Worm (Caenorhabditis elegans): ENCODE results near the gene aqp-7.

aqp-7 gene

ce11 chrX:3035972-3036379, 11.1 kb downstream of the aqp-7 start:
- TF ChIP-seq mep-1 (tag; optimal IDR thresholded peaks at IDR 0.05) (peak; percentile 88), pha-4 (tag; optimal IDR thresholded peaks at IDR 0.05) (peak; percentile 60), zip-8 (tag; optimal IDR thresholded peaks at IDR 0.05) (no peak), nhr-28 (tag; optimal IDR thresholded peaks at IDR 0.05) (peak; percentile 70), sem-2 (GFP tag; optimal IDR thresholded peaks at IDR 0.05) (peak; percentile 86), sptf-1 (tag; optimal IDR thresholded peaks at IDR 0.05) (peak; percentile 97), elt-1 (tag; optimal IDR thresholded peaks at IDR 0.05; ENCODE audit: borderline replicate concordance, insufficient read depth) (peak; percentile 3), bed-3 (GFP tag; optimal IDR thresholded peaks at IDR 0.05) (peak; percentile 90), ceh-43 (GFP tag; optimal IDR thresholded peaks at IDR 0.05) (peak; percentile 86), tbx-8 (GFP tag; optimal IDR thresholded peaks at IDR 0.05) (peak; percentile 81), unc-62 (GFP tag; optimal IDR thresholded peaks at IDR 0.05) (peak; percentile 72), nhr-237 (tag; optimal IDR thresholded peaks at IDR 0.05) (peak; percentile 84), unc-39 (tag; optimal IDR thresholded peaks at IDR 0.05) (peak; percentile 49), flh-1 (GFP tag; optimal IDR thresholded peaks at IDR 0.05) (peak; percentile 88), hlh-1 (tag; optimal IDR thresholded peaks at IDR 0.05) (peak; percentile 57), ham-2 (GFP tag; optimal IDR thresholded peaks at IDR 0.05) (peak; percentile 89), elt-3 (tag; optimal IDR thresholded peaks at IDR 0.05) (peak; percentile 49), nhr-76 (tag; optimal IDR thresholded peaks at IDR 0.05) (no peak), ztf-11 (tag; optimal IDR thresholded peaks at IDR 0.05) (peak; percentile 60), blmp-1 (tag; optimal IDR thresholded peaks at IDR 0.05) (no peak), nhr-2 (tag; optimal IDR thresholded peaks at IDR 0.05) (peak; percentile 34), lin-32 (GFP tag; optimal IDR thresholded peaks at IDR 0.05) (peak; percentile 84), lin-13 (tag; optimal IDR thresholded peaks at IDR 0.05) (peak; percentile 69), ceh-83 (GFP tag; optimal IDR thresholded peaks at IDR 0.05) (peak; percentile 94), mab-5 (tag; optimal IDR thresholded peaks at IDR 0.05) (peak; percentile 27), M03D4.4 (tag; optimal IDR thresholded peaks at IDR 0.05) (peak; percentile 93), snpc-4 (tag; optimal IDR thresholded peaks at IDR 0.05) (no peak), ceh-39 (tag; optimal IDR thresholded peaks at IDR 0.05) (peak; percentile 1), cnd-1 (tag; optimal IDR thresholded peaks at IDR 0.05) (peak; percentile 87), unc-120 (tag; optimal IDR thresholded peaks at IDR 0.05; ENCODE audit: poor library complexity, severe bottlenecking) (peak; percentile 97), lsy-2 (tag; optimal IDR thresholded peaks at IDR 0.05) (peak; percentile 43), nhr-12 (tag; optimal IDR thresholded peaks at IDR 0.05) (no peak), ces-1 (GFP tag; optimal IDR thresholded peaks at IDR 0.05) (peak; percentile 88), drap-1 (GFP tag; optimal IDR thresholded peaks at IDR 0.05) (peak; percentile 96), mls-2 (tag; optimal IDR thresholded peaks at IDR 0.05) (peak; percentile 97)

- TF ChIP-seq lin-32 (GFP tag; optimal IDR thresholded peaks at IDR 0.05) (no peak), ces-1 (GFP tag; optimal IDR thresholded peaks at IDR 0.05) (peak; percentile 93)
Measured at ce11 chrX:3040021-3040420, 15.2 kb downstream of the aqp-7 start.

- no peak for TF ChIP-seq nhr-12 (tag; optimal IDR thresholded peaks at IDR 0.05)
- TF ChIP-seq sptf-1 (tag; optimal IDR thresholded peaks at IDR 0.05), result peak; percentile 43
- TF ChIP-seq unc-120 (tag; optimal IDR thresholded peaks at IDR 0.05; ENCODE audit: poor library complexity, severe bottlenecking), result peak; percentile 3
Measured at ce11 chrX:3040609-3041008, 15.7 kb downstream of the aqp-7 start.

ce11 chrX:3045466-3045865, 20.6 kb downstream of the aqp-7 start, which contains the start of gene cnnm-3:
TSS of gene cnnm-3 (minus strand) at chrX:3045847.
- TF ChIP-seq ceh-83 (GFP tag; optimal IDR thresholded peaks at IDR 0.05) (no peak), lin-32 (GFP tag; optimal IDR thresholded peaks at IDR 0.05) (no peak), nhr-76 (tag; optimal IDR thresholded peaks at IDR 0.05) (no peak), cnd-1 (tag; optimal IDR thresholded peaks at IDR 0.05) (no peak), nhr-12 (tag; optimal IDR thresholded peaks at IDR 0.05) (no peak), tbx-8 (GFP tag; optimal IDR thresholded peaks at IDR 0.05) (no peak), lin-13 (tag; optimal IDR thresholded peaks at IDR 0.05) (no peak), nhr-2 (tag; optimal IDR thresholded peaks at IDR 0.05) (no peak), elt-1 (tag; optimal IDR thresholded peaks at IDR 0.05; ENCODE audit: borderline replicate concordance, insufficient read depth) (no peak), ham-2 (GFP tag; optimal IDR thresholded peaks at IDR 0.05) (no peak), sem-2 (GFP tag; optimal IDR thresholded peaks at IDR 0.05) (no peak), sptf-1 (tag; optimal IDR thresholded peaks at IDR 0.05) (no peak), nhr-237 (tag; optimal IDR thresholded peaks at IDR 0.05) (no peak), pha-4 (tag; optimal IDR thresholded peaks at IDR 0.05) (no peak), unc-62 (GFP tag; optimal IDR thresholded peaks at IDR 0.05) (no peak), mep-1 (tag; optimal IDR thresholded peaks at IDR 0.05) (no peak), hlh-1 (tag; optimal IDR thresholded peaks at IDR 0.05) (no peak)
